Fruit fly (Drosophila melanogaster): ENCODE measurements around the gene CG10859.

Gene CG10859

dm6 chr2L:13387255-13387654, 11.2 kb downstream of the CG10859 start, which contains the start of the genes Ing5 and CG7099 (continued):
- TF ChIP-seq Eip74EF (GFP tag; optimal IDR thresholded peaks at IDR 0.05) (no peak), abd-A (tag; optimal IDR thresholded peaks at IDR 0.05) (no peak), p53 (GFP tag; optimal IDR thresholded peaks at IDR 0.05) (peak; percentile 36), ham (GFP tag; IDR thresholded peaks at IDR 0.05) (peak; percentile 77; the same call in 1 of the 2 replicates), CG31388 (GFP tag; optimal IDR thresholded peaks at IDR 0.05) (peak; percentile 92), CG4328 (GFP tag; optimal IDR thresholded peaks at IDR 0.05) (peak; percentile 94), zfh2 (GFP tag; optimal IDR thresholded peaks at IDR 0.05) (peak; percentile 95), kay (GFP tag; optimal IDR thresholded peaks at IDR 0.05) (peak; percentile 93), Bgb (GFP tag; IDR thresholded peaks at IDR 0.05; ENCODE audit: partially characterized antibody) (peak; percentile 75), CG9215 (GFP tag; IDR thresholded peaks at IDR 0.05) (peak; percentile 94), dysf (GFP tag; IDR thresholded peaks at IDR 0.05) (peak; percentile 96), CG1602 (GFP tag; optimal IDR thresholded peaks at IDR 0.05) (peak; percentile 98), wor (GFP tag; IDR thresholded peaks at IDR 0.05) (peak; percentile 93), dati (GFP tag; IDR thresholded peaks at IDR 0.05) (peak; percentile 88), CG15269 (tag; optimal IDR thresholded peaks at IDR 0.05) (peak; percentile 96), Abd-B (GFP tag; optimal IDR thresholded peaks at IDR 0.05) (peak; percentile 98), Sox102F (GFP tag; optimal IDR thresholded peaks at IDR 0.05) (peak; percentile 98), tx (GFP tag; optimal IDR thresholded peaks at IDR 0.05) (peak; percentile 88), BtbVII (GFP tag; optimal IDR thresholded peaks at IDR 0.05) (peak; percentile 89), CG7928 (GFP tag; optimal IDR thresholded peaks at IDR 0.05) (peak; percentile 77), CG15601 (tag; optimal IDR thresholded peaks at IDR 0.05) (peak; percentile 94), CG1832 (GFP tag; optimal IDR thresholded peaks at IDR 0.05) (no peak), Xrp1 (GFP tag; IDR thresholded peaks at IDR 0.05) (peak; percentile 98), Optix (GFP tag; IDR thresholded peaks at IDR 0.05) (peak; percentile 86; the same call in 2 of the 3 replicates), ara (GFP tag; IDR thresholded peaks at IDR 0.05) (peak; percentile 96), CG13424 (tag; optimal IDR thresholded peaks at IDR 0.05) (peak; percentile 97), crp (GFP tag; optimal IDR thresholded peaks at IDR 0.05) (peak; percentile 70 to 88), CG11085 (GFP tag; IDR thresholded peaks at IDR 0.05) (peak; percentile 96), CG4730 (GFP tag; IDR thresholded peaks at IDR 0.05) (peak; percentile 97), ro (GFP tag; IDR thresholded peaks at IDR 0.05) (peak; percentile 90), bcd (GFP tag; optimal IDR thresholded peaks at IDR 0.05) (peak; percentile 95), E2f1 (GFP tag; IDR thresholded peaks at IDR 0.05) (peak; percentile 96), CG6272 (GFP tag; IDR thresholded peaks at IDR 0.05) (peak; percentile 98), gt (GFP tag; IDR thresholded peaks at IDR 0.05) (peak; percentile 92), CG12769 (tag; optimal IDR thresholded peaks at IDR 0.05) (no peak), hth (optimal IDR thresholded peaks at IDR 0.05) (no peak), CG11696 (GFP tag; IDR thresholded peaks at IDR 0.05) (peak; percentile 82), Hmr (GFP tag; optimal IDR thresholded peaks at IDR 0.05) (peak; percentile 94), en (GFP tag; optimal IDR thresholded peaks at IDR 0.05) (peak; percentile 60), CG5180 (GFP tag; optimal IDR thresholded peaks at IDR 0.05) (no peak), zf30C (GFP tag; optimal IDR thresholded peaks at IDR 0.05) (no peak), prd (optimal IDR thresholded peaks at IDR 0.05) (no peak), prd (GFP tag; IDR thresholded peaks at IDR 0.05) (peak; percentile 98), CG12744 (GFP tag; optimal IDR thresholded peaks at IDR 0.05) (peak; percentile 90), Kr (GFP tag; optimal IDR thresholded peaks at IDR 0.05) (no peak), CG11504 (tag; optimal IDR thresholded peaks at IDR 0.05) (peak; percentile 94), CG10543 (GFP tag; optimal IDR thresholded peaks at IDR 0.05) (peak; percentile 92), danr (GFP tag; IDR thresholded peaks at IDR 0.05) (peak; percentile 90), peb (GFP tag; IDR thresholded peaks at IDR 0.05) (peak; percentile 94), Chrac-16 (GFP tag; optimal IDR thresholded peaks at IDR 0.05) (peak; percentile 97), CG2129 (GFP tag; IDR thresholded peaks at IDR 0.05; ENCODE audit: partially characterized antibody) (0 out of 2 replicates have a peak, but pooled peaks have one; percentile 34)

All from whole organism, embryonic.